Fruit fly (Drosophila melanogaster): ENCODE data around the gene Ythdf.

Ythdf gene

DNA sequence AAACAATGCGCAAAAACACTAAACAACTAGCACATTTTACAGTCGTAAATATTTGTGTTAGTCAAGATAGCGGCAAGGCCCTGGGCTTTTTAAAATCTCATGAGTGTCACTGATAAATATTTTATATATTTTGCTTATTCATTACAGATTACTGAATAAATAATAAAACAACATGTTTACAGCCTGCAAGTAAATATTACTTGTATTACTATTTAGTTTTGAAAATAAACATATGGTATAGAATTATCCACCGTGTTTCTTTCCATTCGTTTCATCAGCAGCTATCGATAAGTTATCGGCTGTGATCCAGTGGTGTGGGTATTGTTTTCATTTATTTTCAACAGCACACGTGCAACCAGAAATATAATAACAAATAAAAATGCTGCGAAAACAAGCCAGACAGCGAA lies 35.5 kb upstream of the Ythdf start, which contains the start of the genes shams and CG11920 (continued):
- TF ChIP-seq dsx (GFP tag; optimal IDR thresholded peaks at IDR 0.05; ENCODE audit: poor library complexity, severe bottlenecking) = no peak
- TF ChIP-seq CG8632 (GFP tag; optimal IDR thresholded peaks at IDR 0.05) = no peak
- no peak for TF ChIP-seq CG8319 (GFP tag; optimal IDR thresholded peaks at IDR 0.05)
- no peak for TF ChIP-seq Hr39 (GFP tag; optimal IDR thresholded peaks at IDR 0.05)
- no peak for TF ChIP-seq CG16779 (tag; optimal IDR thresholded peaks at IDR 0.05)
- TF ChIP-seq achi (GFP tag; optimal IDR thresholded peaks at IDR 0.05) = peak; percentile 1
- no peak for TF ChIP-seq eg (GFP tag; IDR thresholded peaks at IDR 0.05)

DNA sequence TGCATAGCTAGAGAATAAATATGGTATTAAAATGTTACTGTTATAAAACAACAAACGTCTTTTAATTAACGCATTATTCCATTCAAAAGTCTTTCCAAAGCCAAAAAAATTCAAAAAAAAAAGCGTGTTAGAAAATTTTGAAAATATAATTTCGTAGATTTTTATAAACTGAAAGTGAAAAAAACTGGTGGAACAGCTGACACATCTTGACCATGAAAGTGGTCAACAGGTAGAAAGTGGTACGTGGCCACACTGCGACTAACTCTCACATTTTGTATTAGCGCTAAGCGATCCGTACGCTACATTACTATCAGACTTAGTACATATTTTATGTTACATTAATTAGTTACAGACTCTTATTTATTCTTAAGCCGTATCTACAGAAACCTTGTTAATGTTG lies 31.8 kb upstream of the Ythdf start, which contains the start of gene CG11836:
CG11836 (plus strand) TSS at position 256 of the 400 bp plus-strand sequence.
- TF ChIP-seq vri (GFP tag; optimal IDR thresholded peaks at IDR 0.05) (no peak), OdsH (GFP tag; optimal IDR thresholded peaks at IDR 0.05) (no peak), pdm3 (GFP tag; optimal IDR thresholded peaks at IDR 0.05) (no peak), CG11294 (GFP tag; IDR thresholded peaks at IDR 0.05) (no peak), Blimp-1 (GFP tag; optimal IDR thresholded peaks at IDR 0.05) (peak; percentile 46)

- no peak for TF ChIP-seq dac (GFP tag; optimal IDR thresholded peaks at IDR 0.05)
- peak; percentile 64 for TF ChIP-seq fkh (GFP tag; optimal IDR thresholded peaks at IDR 0.05)
- peak; percentile 48; the same call in 1 of the 2 replicates for TF ChIP-seq CG15336 (GFP tag; IDR thresholded peaks at IDR 0.05)
- TF ChIP-seq spab (GFP tag; optimal IDR thresholded peaks at IDR 0.05) = no peak
- peak; percentile 79 for TF ChIP-seq cyc (GFP tag; optimal IDR thresholded peaks at IDR 0.05)
- peak; percentile 73 for TF ChIP-seq CG1621 (tag; optimal IDR thresholded peaks at IDR 0.05)
- no peak for TF ChIP-seq achi (GFP tag; optimal IDR thresholded peaks at IDR 0.05)
- TF ChIP-seq pdm3 (GFP tag; optimal IDR thresholded peaks at IDR 0.05) = no peak
- TF ChIP-seq CG8632 (GFP tag; optimal IDR thresholded peaks at IDR 0.05) = peak; percentile 43
- TF ChIP-seq CG10631 (GFP tag; optimal IDR thresholded peaks at IDR 0.05) = peak; percentile 72
- no peak for TF ChIP-seq CG16779 (tag; optimal IDR thresholded peaks at IDR 0.05)
- TF ChIP-seq CG31627 (GFP tag; optimal IDR thresholded peaks at IDR 0.05) = peak; percentile 85
- TF ChIP-seq fd59A (GFP tag; optimal IDR thresholded peaks at IDR 0.05) = no peak
- TF ChIP-seq Lpt (GFP tag; optimal IDR thresholded peaks at IDR 0.05) = no peak
- peak; percentile 10 for TF ChIP-seq Hr38 (GFP tag; optimal IDR thresholded peaks at IDR 0.05)
- TF ChIP-seq lz (GFP tag; optimal IDR thresholded peaks at IDR 0.05) = peak; percentile 81
- TF ChIP-seq CG11902 (GFP tag; optimal IDR thresholded peaks at IDR 0.05) = peak; percentile 32
- TF ChIP-seq esn (GFP tag; optimal IDR thresholded peaks at IDR 0.05) = peak; percentile 77
- TF ChIP-seq Eip78C (GFP tag) = no peak
- TF ChIP-seq Sox15 (GFP tag; optimal IDR thresholded peaks at IDR 0.05) = peak; percentile 42
- peak; percentile 67 for TF ChIP-seq CG3032 (tag; optimal IDR thresholded peaks at IDR 0.05)
These were observed 30.5 kb upstream of the Ythdf start, which contains the start of the genes Stt3B and CG11839 for dm6 chr3R:25069569-25069968. Gene Stt3B, minus strand, starts transcription at chr3R:25069637. Gene CG11839, plus strand, starts transcription at chr3R:25069927.

DNA sequence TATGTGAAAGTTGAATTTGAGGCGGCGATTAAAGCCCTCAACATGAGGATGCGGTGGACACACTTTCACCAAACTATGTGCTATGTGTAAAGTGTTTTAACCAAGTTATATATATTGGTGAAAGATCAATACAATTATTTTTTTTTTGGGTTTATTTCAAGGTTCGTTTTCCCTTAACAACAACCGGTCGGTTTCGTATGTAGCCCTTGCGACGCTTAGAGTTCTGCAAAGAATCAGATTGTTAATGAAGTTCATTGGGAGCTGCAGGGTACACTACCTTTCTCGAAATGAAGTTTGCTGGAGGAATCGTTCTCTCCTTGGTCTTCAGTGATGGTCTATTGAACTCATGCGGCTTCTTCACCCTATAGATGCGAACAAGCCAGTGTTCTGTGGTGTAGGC lies 27.8 kb upstream of the Ythdf start:
- TF ChIP-seq dsx (GFP tag; optimal IDR thresholded peaks at IDR 0.05; ENCODE audit: poor library complexity, severe bottlenecking) = no peak
- TF ChIP-seq CG8119 (GFP tag; IDR thresholded peaks at IDR 0.05) = no peak
- TF ChIP-seq net (GFP tag; optimal IDR thresholded peaks at IDR 0.05) = no peak
- TF ChIP-seq vri (GFP tag; optimal IDR thresholded peaks at IDR 0.05) = no peak
- no peak for TF ChIP-seq eg (GFP tag; IDR thresholded peaks at IDR 0.05)
- TF ChIP-seq fd59A (GFP tag; optimal IDR thresholded peaks at IDR 0.05) = no peak
- no peak for TF ChIP-seq ss (GFP tag; optimal IDR thresholded peaks at IDR 0.05)
- no peak for TF ChIP-seq Hr4 (GFP tag; optimal IDR thresholded peaks at IDR 0.05)
- no peak for TF ChIP-seq CG7368 (GFP tag; optimal IDR thresholded peaks at IDR 0.05)

All from whole organism, prepupa.